Worm (Caenorhabditis elegans): ENCODE results near the gene vab-23.

- TF ChIP-seq npax-4 (tag; optimal IDR thresholded peaks at IDR 0.05) (no peak), ceh-18 (tag; optimal IDR thresholded peaks at IDR 0.05) (no peak), unc-3 (GFP tag; conservative IDR thresholded peaks at IDR 0.05) (no peak), unc-3 (tag; optimal IDR thresholded peaks at IDR 0.05) (no peak), fkh-6 (tag; optimal IDR thresholded peaks at IDR 0.05) (no peak), C38D4.7 (GFP tag; optimal IDR thresholded peaks at IDR 0.05) (no peak), ceh-24 (tag; optimal IDR thresholded peaks at IDR 0.05) (no peak)
Observed at ce11 chrII:11887724-11888123, 13.3 kb downstream of the vab-23 start.

All from whole organism, late embryonic.